Worm (Caenorhabditis elegans): ENCODE measurements around the gene T15B7.15.

DNA sequence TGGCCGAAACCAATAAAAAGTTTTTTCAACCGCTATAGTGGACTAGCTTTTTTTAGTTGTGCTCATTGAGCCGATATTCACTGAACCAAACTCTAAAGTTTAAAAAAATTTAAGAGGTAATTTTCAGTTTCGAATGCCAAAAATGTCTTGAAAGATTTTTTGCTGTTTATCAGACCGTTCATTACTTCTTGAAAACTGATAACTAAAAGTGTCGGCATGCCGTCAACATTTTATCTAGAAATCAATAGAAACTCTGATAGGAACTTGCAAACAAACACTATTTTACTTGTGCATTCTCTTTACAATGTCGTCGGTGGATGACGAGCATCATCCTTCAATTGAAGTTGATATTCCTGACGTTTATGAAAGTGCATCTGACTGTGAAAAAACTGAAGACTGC lies 43.3 kb upstream of the T15B7.15 start:
- TF ChIP-seq gmeb-1 (tag; optimal IDR thresholded peaks at IDR 0.05) (no peak), R02D3.7 (tag; optimal IDR thresholded peaks at IDR 0.05) (no peak)

Measured in whole organism, L2 larva.